Fruit fly (Drosophila melanogaster): Measurements from ENCODE around the gene CG4238.

The CG4238 gene

dm6 chr2L:1981726-1982367 is 27.8 kb upstream of the CG4238 start, which contains the start of gene CG7289:
Gene CG7289 (plus strand): TSS chr2L:1982217.
- TF ChIP-seq Sin3A (optimal IDR thresholded peaks at IDR 0.05) (no peak), ttk (optimal IDR thresholded peaks at IDR 0.05) (no peak), psq (optimal IDR thresholded peaks at IDR 0.05) (no peak), Myc (optimal IDR thresholded peaks at IDR 0.05) (no peak), insv (optimal IDR thresholded peaks at IDR 0.05) (no peak), h (optimal IDR thresholded peaks at IDR 0.05) (no peak)

- TF ChIP-seq insv (optimal IDR thresholded peaks at IDR 0.05) = no peak
- no peak for TF ChIP-seq h (optimal IDR thresholded peaks at IDR 0.05)
- no peak for TF ChIP-seq ttk (optimal IDR thresholded peaks at IDR 0.05)
- TF ChIP-seq Sin3A (optimal IDR thresholded peaks at IDR 0.05) = no peak
- no peak for TF ChIP-seq Myc (optimal IDR thresholded peaks at IDR 0.05)
- no peak for TF ChIP-seq psq (optimal IDR thresholded peaks at IDR 0.05)
Observed at dm6 chr2L:1986343-1987280, 23.0 kb upstream of the CG4238 start.

dm6 chr2L:1987434-1988191 is 22.0 kb upstream of the CG4238 start, which contains the start of gene Got2:
Gene Got2 (minus strand): TSS chr2L:1987758.
- no peak for TF ChIP-seq h (optimal IDR thresholded peaks at IDR 0.05)
- no peak for TF ChIP-seq psq (optimal IDR thresholded peaks at IDR 0.05)
- TF ChIP-seq insv (optimal IDR thresholded peaks at IDR 0.05) = no peak
- TF ChIP-seq Sin3A (optimal IDR thresholded peaks at IDR 0.05) = no peak
- TF ChIP-seq Myc (optimal IDR thresholded peaks at IDR 0.05) = no peak
- no peak for TF ChIP-seq ttk (optimal IDR thresholded peaks at IDR 0.05)

dm6 chr2L:1988192-1988561 is 21.5 kb upstream of the CG4238 start, which contains the start of gene Npc2a:
Gene Npc2a (plus strand): TSS chr2L:1988290.
- TF ChIP-seq psq (optimal IDR thresholded peaks at IDR 0.05) (no peak), Myc (optimal IDR thresholded peaks at IDR 0.05) (no peak), ttk (optimal IDR thresholded peaks at IDR 0.05) (no peak), insv (optimal IDR thresholded peaks at IDR 0.05) (no peak), Sin3A (optimal IDR thresholded peaks at IDR 0.05) (no peak), h (optimal IDR thresholded peaks at IDR 0.05) (no peak)

- TF ChIP-seq ttk (optimal IDR thresholded peaks at IDR 0.05) (no peak), Myc (optimal IDR thresholded peaks at IDR 0.05) (no peak), insv (optimal IDR thresholded peaks at IDR 0.05) (no peak), h (optimal IDR thresholded peaks at IDR 0.05) (no peak), Sin3A (optimal IDR thresholded peaks at IDR 0.05) (no peak), psq (optimal IDR thresholded peaks at IDR 0.05) (no peak)
Observed at dm6 chr2L:1989278-1989918, 20.3 kb upstream of the CG4238 start.

- TF ChIP-seq Myc (optimal IDR thresholded peaks at IDR 0.05) = no peak
- no peak for TF ChIP-seq Sin3A (optimal IDR thresholded peaks at IDR 0.05)
- TF ChIP-seq insv (optimal IDR thresholded peaks at IDR 0.05) = no peak
- no peak for TF ChIP-seq ttk (optimal IDR thresholded peaks at IDR 0.05)
- TF ChIP-seq h (optimal IDR thresholded peaks at IDR 0.05) = no peak
Observed at dm6 chr2L:1992060-1992459, 17.6 kb upstream of the CG4238 start, which contains the start of gene Obp22a. Gene Obp22a (minus strand): TSS chr2L:1992160.

- TF ChIP-seq insv (optimal IDR thresholded peaks at IDR 0.05) (no peak), Sin3A (optimal IDR thresholded peaks at IDR 0.05) (no peak), Myc (optimal IDR thresholded peaks at IDR 0.05) (no peak), h (optimal IDR thresholded peaks at IDR 0.05) (no peak), ttk (optimal IDR thresholded peaks at IDR 0.05) (no peak), psq (optimal IDR thresholded peaks at IDR 0.05) (no peak)
Observed at dm6 chr2L:2006082-2006669, 3.5 kb upstream of the CG4238 start, which contains the start of gene CG33543. Gene CG33543 (minus strand): TSS chr2L:2006313.

dm6 chr2L:2007093-2007492 is 2.6 kb upstream of the CG4238 start, which contains the start of gene CG15353:
Gene CG15353 (minus strand): TSS chr2L:2007193.
- no peak for TF ChIP-seq h (optimal IDR thresholded peaks at IDR 0.05)
- no peak for TF ChIP-seq insv (optimal IDR thresholded peaks at IDR 0.05)
- TF ChIP-seq ttk (optimal IDR thresholded peaks at IDR 0.05) = no peak
- TF ChIP-seq Myc (optimal IDR thresholded peaks at IDR 0.05) = no peak
- TF ChIP-seq psq (optimal IDR thresholded peaks at IDR 0.05) = no peak
- TF ChIP-seq Sin3A (optimal IDR thresholded peaks at IDR 0.05) = no peak

- no peak for TF ChIP-seq Sin3A (optimal IDR thresholded peaks at IDR 0.05)
- TF ChIP-seq h (optimal IDR thresholded peaks at IDR 0.05) = no peak
- TF ChIP-seq insv (optimal IDR thresholded peaks at IDR 0.05) = no peak
Observed at dm6 chr2L:2008114-2008513, 1.5 kb upstream of the CG4238 start, which contains the start of gene Nplp4. Gene Nplp4 (plus strand): TSS chr2L:2008414.

- no peak for TF ChIP-seq insv (optimal IDR thresholded peaks at IDR 0.05)
Observed at dm6 chr2L:2010335-2011061, 839 bp downstream of the CG4238 start.
